Fruit fly (Drosophila melanogaster) whole organism, prepupa: ENCODE data around the gene CG31176.

Experiments
- Blimp-1 ChIP-seq: fragments of 200-800 bp; sonication (Bioruptor generic); optimal IDR thresholded peaks from 3 replicates; lab custom pipeline; 2017; ENCODE audit warnings: missing biosample characterization, missing genetic modification characterization, mild to moderate bottlenecking, moderate library complexity, missing genetic modification reagents
- CG10669 ChIP-seq: fragments of 200-800 bp; sonication (Bioruptor generic); optimal IDR thresholded peaks from 3 replicates; lab custom pipeline; 2018; ENCODE audit warnings: missing biosample characterization, mild to moderate bottlenecking, missing genetic modification characterization, moderate library complexity
- CG11294 ChIP-seq: fragments of 200-800 bp; sonication (Bioruptor generic); IDR thresholded peaks from 2 replicates; pipeline ENCODE4 v1.3.6; 2022; ENCODE audit warnings: missing biosample characterization, missing genetic modification characterization
- CG11902 ChIP-seq: fragments of 200-800 bp; sonication (Bioruptor generic); optimal IDR thresholded peaks from 3 replicates; lab custom pipeline; 2016; ENCODE audit warnings: missing biosample characterization, missing genetic modification characterization
- CG16779 ChIP-seq: fragments of 200-800 bp; sonication (Bioruptor generic); optimal IDR thresholded peaks from 3 replicates; lab custom pipeline; 2017; ENCODE audit warnings: missing biosample characterization, mild to moderate bottlenecking, missing genetic modification characterization
- CG3032 ChIP-seq: fragments of 200-800 bp; optimal IDR thresholded peaks from 2 replicates; lab custom pipeline; 2019; ENCODE audit warnings: missing biosample characterization, mild to moderate bottlenecking, missing genetic modification characterization, moderate library complexity
- CG31627 ChIP-seq: fragments of 200-800 bp; sonication (Bioruptor generic); optimal IDR thresholded peaks from 3 replicates; lab custom pipeline; 2016; ENCODE audit warnings: missing biosample characterization, missing genetic modification characterization
- CG32006 ChIP-seq: fragments of 200-800 bp; sonication (Bioruptor generic); optimal IDR thresholded peaks from 3 replicates; lab custom pipeline; 2017; ENCODE audit warnings: missing biosample characterization, mild to moderate bottlenecking, missing genetic modification characterization
- CG34406 ChIP-seq: fragments of 200-800 bp; sonication (Bioruptor generic); optimal IDR thresholded peaks from 3 replicates; lab custom pipeline; 2016; ENCODE audit warnings: missing biosample characterization, missing genetic modification characterization
- CG3919 ChIP-seq: fragments of 200-800 bp; sonication (Bioruptor generic); optimal IDR thresholded peaks from 3 replicates; lab custom pipeline; 2016; ENCODE audit warnings: missing biosample characterization, missing genetic modification characterization
- CG4318 ChIP-seq: fragments of 200-800 bp; sonication (Bioruptor generic); optimal IDR thresholded peaks from 3 replicates; lab custom pipeline; 2017; ENCODE audit warnings: missing biosample characterization, mild to moderate bottlenecking, missing genetic modification characterization
- CG6276 ChIP-seq: fragments of 200-800 bp; sonication (Bioruptor generic); optimal IDR thresholded peaks from 2 replicates; lab custom pipeline; 2017; ENCODE audit warnings: missing biosample characterization, mild to moderate bottlenecking, missing genetic modification characterization
- CG6792 ChIP-seq: fragments of 200-800 bp; sonication (Bioruptor generic); optimal IDR thresholded peaks from 3 replicates; lab custom pipeline; 2016; ENCODE audit warnings: missing biosample characterization, missing genetic modification characterization
- CG6808 ChIP-seq: fragments of 200-800 bp; sonication (Bioruptor generic); optimal IDR thresholded peaks from 3 replicates; lab custom pipeline; 2017; ENCODE audit warnings: missing biosample characterization, missing genetic modification characterization, mild to moderate bottlenecking, moderate library complexity, missing genetic modification reagents
- CG6854 ChIP-seq: fragments of 200-800 bp; sonication (Bioruptor generic); optimal IDR thresholded peaks from 2 replicates; lab custom pipeline; 2017; ENCODE audit warnings: missing biosample characterization, mild to moderate bottlenecking, missing genetic modification characterization
- CG7368 ChIP-seq: fragments of 200-800 bp; sonication (Bioruptor generic); optimal IDR thresholded peaks from 3 replicates; lab custom pipeline; 2016; ENCODE audit warnings: missing biosample characterization, missing genetic modification characterization
- CG8119 ChIP-seq: fragments of 200-800 bp; sonication (Bioruptor generic); IDR thresholded peaks from 3 replicates; pipeline ENCODE4 v1.3.6; 2022; ENCODE audit warnings: missing biosample characterization, missing genetic modification characterization
- CG8319 ChIP-seq: fragments of 200-800 bp; sonication (Bioruptor generic); optimal IDR thresholded peaks from 3 replicates; lab custom pipeline; 2016; ENCODE audit warnings: missing biosample characterization, missing genetic modification characterization
- CG8632 ChIP-seq: fragments of 200-800 bp; sonication (Bioruptor generic); optimal IDR thresholded peaks from 3 replicates; lab custom pipeline; 2016; ENCODE audit warnings: missing biosample characterization, missing genetic modification characterization
- CG9139 ChIP-seq: fragments of 200-800 bp; sonication (Bioruptor generic); optimal IDR thresholded peaks from 3 replicates; lab custom pipeline; 2017; ENCODE audit warnings: missing biosample characterization, mild to moderate bottlenecking, missing genetic modification characterization
- Eip75B ChIP-seq: fragments of 200-800 bp; sonication (Bioruptor generic); optimal IDR thresholded peaks from 3 replicates; lab custom pipeline; 2016; ENCODE audit warnings: missing biosample characterization, missing genetic modification characterization
- Eip78C ChIP-seq: fragments of 200-800 bp; sonication (Bioruptor generic); peaks from one replicate; lab custom pipeline; 2016; ENCODE audit warnings: missing biosample characterization, missing genetic modification characterization
- Eip93F ChIP-seq: fragments of 200-800 bp; sonication (Bioruptor generic); optimal IDR thresholded peaks from 2 replicates; lab custom pipeline; 2016; ENCODE audit warnings: missing biosample characterization, mild to moderate bottlenecking, missing genetic modification characterization
- Ets21C ChIP-seq: fragments of 200-800 bp; sonication (Bioruptor generic); optimal IDR thresholded peaks from 3 replicates; lab custom pipeline; 2016; ENCODE audit warnings: missing biosample characterization, missing genetic modification characterization
- Ets96B ChIP-seq: fragments of 200-800 bp; optimal IDR thresholded peaks from 2 replicates; lab custom pipeline; 2019; ENCODE audit warnings: missing biosample characterization, mild to moderate bottlenecking, missing genetic modification characterization, moderate library complexity
- Gug ChIP-seq: fragments of 200-800 bp; sonication (Bioruptor generic); IDR thresholded peaks from 2 replicates; pipeline ENCODE4 v1.3.6; 2022; ENCODE audit warnings: missing biosample characterization, missing genetic modification characterization
- Hr39 ChIP-seq: fragments of 200-800 bp; sonication (Bioruptor generic); optimal IDR thresholded peaks from 2 replicates; lab custom pipeline; 2016; ENCODE audit warnings: missing biosample characterization, missing genetic modification characterization
- Hr4 ChIP-seq: fragments of 200-800 bp; sonication (Bioruptor generic); optimal IDR thresholded peaks from 3 replicates; lab custom pipeline; 2016; ENCODE audit warnings: missing biosample characterization, missing genetic modification characterization
- Lpt ChIP-seq: fragments of 200-800 bp; sonication (Bioruptor generic); optimal IDR thresholded peaks from 3 replicates; lab custom pipeline; 2016; ENCODE audit warnings: missing biosample characterization, missing genetic modification characterization
- Met ChIP-seq: fragments of 200-800 bp; sonication (Bioruptor generic); optimal IDR thresholded peaks from 3 replicates; lab custom pipeline; 2016; ENCODE audit warnings: missing biosample characterization, missing genetic modification characterization
- OdsH ChIP-seq: fragments of 200-800 bp; sonication (Bioruptor generic); optimal IDR thresholded peaks from 3 replicates; lab custom pipeline; 2016; ENCODE audit warnings: missing biosample characterization, missing genetic modification characterization
- Smox ChIP-seq: fragments of 200-800 bp; sonication (Bioruptor generic); optimal IDR thresholded peaks from 3 replicates; lab custom pipeline; 2016; ENCODE audit warnings: missing biosample characterization, missing genetic modification characterization
- Sox102F ChIP-seq: fragments of 200-800 bp; sonication (Bioruptor generic); optimal IDR thresholded peaks from 2 replicates; lab custom pipeline; 2016; ENCODE audit warnings: missing biosample characterization, mild to moderate bottlenecking, missing genetic modification characterization
- Sox14 ChIP-seq: fragments of 200-800 bp; sonication (Bioruptor generic); optimal IDR thresholded peaks from 3 replicates; lab custom pipeline; 2016; ENCODE audit warnings: missing biosample characterization, missing genetic modification characterization
- Sox15 ChIP-seq: fragments of 200-800 bp; sonication (Bioruptor generic); optimal IDR thresholded peaks from 3 replicates; lab custom pipeline; 2016; ENCODE audit warnings: missing biosample characterization, missing genetic modification characterization
- acj6 ChIP-seq: fragments of 200-800 bp; sonication (Bioruptor generic); optimal IDR thresholded peaks from 3 replicates; lab custom pipeline; 2016; ENCODE audit warnings: missing biosample characterization, missing genetic modification characterization
- dac ChIP-seq: fragments of 200-800 bp; sonication (Bioruptor generic); optimal IDR thresholded peaks from 2 replicates; lab custom pipeline; 2017; ENCODE audit warnings: missing biosample characterization, mild to moderate bottlenecking, missing genetic modification characterization
- dsx ChIP-seq: fragments of 200-800 bp; optimal IDR thresholded peaks from 3 replicates; lab custom pipeline; 2019; ENCODE audit warnings: missing biosample characterization, mild to moderate bottlenecking, missing genetic modification characterization, moderate library complexity; ENCODE audit not compliant: poor library complexity, severe bottlenecking
- eg ChIP-seq: fragments of 200-800 bp; sonication (Bioruptor generic); IDR thresholded peaks from 3 replicates; pipeline ENCODE4 v1.3.6; 2022; ENCODE audit warnings: missing biosample characterization, missing genetic modification characterization
- esn ChIP-seq: fragments of 200-800 bp; sonication (Bioruptor generic); optimal IDR thresholded peaks from 2 replicates; lab custom pipeline; 2016; ENCODE audit warnings: missing biosample characterization, mild to moderate bottlenecking, missing genetic modification characterization, moderate library complexity
- fd59A ChIP-seq: fragments of 200-800 bp; sonication (Bioruptor generic); optimal IDR thresholded peaks from 2 replicates; lab custom pipeline; 2017; ENCODE audit warnings: missing biosample characterization, mild to moderate bottlenecking, missing genetic modification characterization, missing genetic modification reagents
- fd85E ChIP-seq: fragments of 200-800 bp; sonication (Bioruptor generic); optimal IDR thresholded peaks from 3 replicates; lab custom pipeline; 2016; ENCODE audit warnings: missing biosample characterization, missing genetic modification characterization
- fkh ChIP-seq: fragments of 200-800 bp; sonication (Bioruptor generic); optimal IDR thresholded peaks from 3 replicates; lab custom pipeline; 2017; ENCODE audit warnings: missing biosample characterization, mild to moderate bottlenecking, missing genetic modification characterization, moderate library complexity
- net ChIP-seq: fragments of 200-800 bp; sonication (Bioruptor generic); optimal IDR thresholded peaks from 3 replicates; lab custom pipeline; 2016; ENCODE audit warnings: missing biosample characterization, missing genetic modification characterization
- pdm3 ChIP-seq: fragments of 200-800 bp; sonication (Bioruptor generic); optimal IDR thresholded peaks from 3 replicates; lab custom pipeline; 2016; ENCODE audit warnings: missing biosample characterization, missing genetic modification characterization
- salr ChIP-seq, 2 experiments: fragments of 200-800 bp; sonication (Bioruptor generic); optimal IDR thresholded peaks; 3 replicates each; lab custom pipeline; 2016 to 2018; ENCODE audit warnings: missing biosample characterization in 2 of 2, missing genetic modification characterization in 2 of 2, mild to moderate bottlenecking in 1 of 2
- spab ChIP-seq: fragments of 200-800 bp; sonication (Bioruptor generic); optimal IDR thresholded peaks from 2 replicates; lab custom pipeline; 2017; ENCODE audit warnings: missing biosample characterization, mild to moderate bottlenecking, missing genetic modification characterization, missing genetic modification reagents
- topi ChIP-seq: fragments of 200-800 bp; sonication (Bioruptor generic); optimal IDR thresholded peaks from 3 replicates; lab custom pipeline; 2016; ENCODE audit warnings: missing biosample characterization, missing genetic modification characterization
- vri ChIP-seq: fragments of 200-800 bp; sonication (Bioruptor generic); optimal IDR thresholded peaks from 3 replicates; lab custom pipeline; 2016; ENCODE audit warnings: missing biosample characterization, mild to moderate bottlenecking, missing genetic modification characterization

CG31176 gene

dm6 chr3R:21664089-21664488 is 55.4 kb downstream of the CG31176 start, which contains the start of gene Jhbp16:
Gene Jhbp16, plus strand, starts transcription at chr3R:21664389.
- TF ChIP-seq eg: no peak
- no peak for TF ChIP-seq esn (GFP tag; lab: Kevin White, UChicago)
- no peak for TF ChIP-seq CG6854 (GFP tag; lab: Kevin White, UChicago)
- no peak for TF ChIP-seq fd59A (GFP tag; lab: Kevin White, UChicago)
- no peak for TF ChIP-seq OdsH

- TF ChIP-seq Met (GFP tag; lab: Kevin White, UChicago) (no peak), CG6792 (GFP tag; lab: Kevin White, UChicago) (peak; percentile 64), CG3032 (peak; percentile 61), fd85E (GFP tag; lab: Kevin White, UChicago) (no peak), CG4318 (GFP tag; lab: Kevin White, UChicago) (no peak), CG3919 (GFP tag; lab: Kevin White, UChicago) (peak; percentile 75), Eip78C (GFP tag; lab: Kevin White, UChicago) (peak; percentile 93), CG8319 (GFP tag; lab: Kevin White, UChicago) (peak; percentile 31), Ets96B (peak; percentile 60), salr (GFP tag; optimal IDR thresholded peaks at IDR 0.05; lab: Kevin White, UChicago) (no peak), Smox (GFP tag; lab: Kevin White, UChicago) (peak; percentile 72), CG16779 (no peak), CG6276 (no peak), CG8119 (GFP tag; lab: Robert Waterston, UW) (peak; percentile 75), CG7368 (peak; percentile 39), Eip75B (GFP tag; lab: Kevin White, UChicago) (peak; percentile 70), eg (peak; percentile 77), acj6 (GFP tag; lab: Kevin White, UChicago) (peak; percentile 69), CG6808 (GFP tag; lab: Kevin White, UChicago) (no peak), esn (GFP tag; lab: Kevin White, UChicago) (peak; percentile 78), Lpt (GFP tag; lab: Kevin White, UChicago) (peak; percentile 26), Hr39 (peak; percentile 30), Sox15 (GFP tag; lab: Kevin White, UChicago) (no peak), CG34406 (GFP tag; lab: Kevin White, UChicago) (no peak), Gug (GFP tag; lab: Robert Waterston, UW) (no peak), fd59A (GFP tag; lab: Kevin White, UChicago) (no peak), topi (GFP tag; lab: Kevin White, UChicago) (no peak), CG10669 (no peak), OdsH (peak; percentile 62), CG8632 (GFP tag; lab: Kevin White, UChicago) (peak; percentile 68), dac (GFP tag; lab: Kevin White, UChicago) (no peak), CG32006 (GFP tag; lab: Kevin White, UChicago) (no peak), Sox102F (GFP tag; lab: Kevin White, UChicago) (no peak), Blimp-1 (peak; percentile 25), CG11294 (no peak), net (GFP tag; lab: Kevin White, UChicago) (no peak), Hr4 (GFP tag; lab: Kevin White, UChicago) (no peak), CG31627 (GFP tag; lab: Kevin White, UChicago) (peak; percentile 52), spab (GFP tag; lab: Kevin White, UChicago) (no peak), fkh (GFP tag; lab: Kevin White, UChicago) (peak; percentile 27), Sox14 (GFP tag; lab: Kevin White, UChicago) (no peak), CG11902 (GFP tag; lab: Kevin White, UChicago) (no peak), Ets21C (no peak), CG9139 (no peak), pdm3 (GFP tag; lab: Kevin White, UChicago) (no peak), CG6854 (GFP tag; lab: Kevin White, UChicago) (peak; percentile 48), vri (no peak), Eip93F (GFP tag; lab: Kevin White, UChicago) (no peak), dsx (GFP tag; lab: Kevin White, UChicago) (peak; percentile 60)
Measured at dm6 chr3R:21662501-21663007, 56.9 kb downstream of the CG31176 start, which contains the start of gene Archease. Gene Archease, minus strand, starts transcription at chr3R:21662972.
